Worm (Caenorhabditis elegans) whole organism, L3 larva: Measurements from ENCODE around the gene mop-25.1.
A peak's percentile ranks its signal among the peaks of the same experiment; 100 is the strongest.

Experiments
- aly-2 ChIP-seq: fragments of 150-350 bp; optimal IDR thresholded peaks from 2 replicates; lab custom pipeline; 2014; ENCODE audit warnings: missing biosample characterization, missing genetic modification characterization
- ama-1 ChIP-seq: fragments of 150-350 bp; optimal IDR thresholded peaks from 2 replicates; lab custom pipeline; 2018
- ceh-16 ChIP-seq: sonication (generic microtip); optimal IDR thresholded peaks from 2 replicates; lab custom pipeline; 2017; ENCODE audit warnings: missing biosample characterization, missing genetic modification characterization
- ceh-28 ChIP-seq: fragments of 150-350 bp; optimal IDR thresholded peaks from 2 replicates; lab custom pipeline; 2014; ENCODE audit warnings: missing biosample characterization, missing genetic modification reagents, missing genetic modification characterization
- ceh-82 ChIP-seq: fragments of 150-350 bp; optimal IDR thresholded peaks from 2 replicates; lab custom pipeline; 2014; ENCODE audit warnings: missing biosample characterization, missing genetic modification characterization
- ceh-9 ChIP-seq: sonication (generic microtip); optimal IDR thresholded peaks from 2 replicates; lab custom pipeline; 2018; ENCODE audit warnings: missing biosample characterization, missing genetic modification characterization
- egl-5 ChIP-seq: fragments of 150-350 bp; optimal IDR thresholded peaks from 2 replicates; lab custom pipeline; 2017; ENCODE audit warnings: missing biosample characterization, missing genetic modification reagents, missing genetic modification characterization, inconsistent platforms
- elt-1 ChIP-seq: fragments of 150-350 bp; optimal IDR thresholded peaks from 2 replicates; lab custom pipeline; 2014; ENCODE audit warnings: missing biosample characterization, missing genetic modification characterization
- elt-2 ChIP-seq: sonication (generic microtip); optimal IDR thresholded peaks from 2 replicates; lab custom pipeline; 2016; ENCODE audit warnings: missing genetic modification reagents, mild to moderate bottlenecking, missing genetic modification characterization, missing compliant biosample characterization
- elt-3 ChIP-seq, 3 experiments: fragments of 150-350 bp in 1 of 3; sonication (generic microtip) in 2 of 3; optimal IDR thresholded peaks; 2 replicates in 2 of 3; 4 replicates in 1 of 3; lab custom pipeline; 2014 to 2017; ENCODE audit warnings: missing biosample characterization in 3 of 3, missing genetic modification characterization in 3 of 3
- fkh-10 ChIP-seq: sonication (generic microtip); optimal IDR thresholded peaks from 2 replicates; lab custom pipeline; 2017; ENCODE audit warnings: missing biosample characterization, missing genetic modification reagents, missing genetic modification characterization
- fkh-2 ChIP-seq: fragments of 150-350 bp; optimal IDR thresholded peaks from 2 replicates; lab custom pipeline; 2014; ENCODE audit warnings: missing biosample characterization, missing genetic modification reagents, missing genetic modification characterization
- hmg-11 ChIP-seq: sonication (generic microtip); optimal IDR thresholded peaks from 2 replicates; lab custom pipeline; 2016; ENCODE audit warnings: missing genetic modification characterization, missing compliant biosample characterization
- jun-1 ChIP-seq: fragments of 150-350 bp; optimal IDR thresholded peaks from 2 replicates; lab custom pipeline; 2014; ENCODE audit warnings: missing biosample characterization, missing genetic modification reagents, missing genetic modification characterization
- lin-39 ChIP-seq: fragments of 150-350 bp; optimal IDR thresholded peaks from 2 replicates; lab custom pipeline; 2018; ENCODE audit warnings: missing biosample characterization, missing genetic modification reagents, missing genetic modification characterization
- lsy-12 ChIP-seq: sonication (generic microtip); optimal IDR thresholded peaks from 2 replicates; lab custom pipeline; 2016; ENCODE audit warnings: mild to moderate bottlenecking, missing genetic modification characterization, missing compliant biosample characterization
- mdl-1 ChIP-seq: fragments of 150-350 bp; optimal IDR thresholded peaks from 2 replicates; lab custom pipeline; 2014; ENCODE audit warnings: missing biosample characterization, missing genetic modification characterization
- mml-1 ChIP-seq: fragments of 150-350 bp; sonication (generic microtip); optimal IDR thresholded peaks from 3 replicates; lab custom pipeline; 2014; ENCODE audit warnings: missing biosample characterization, missing genetic modification characterization
- nfya-1 ChIP-seq: sonication (generic microtip); optimal IDR thresholded peaks from 2 replicates; lab custom pipeline; 2017; ENCODE audit warnings: missing genetic modification characterization, mild to moderate bottlenecking, missing compliant biosample characterization, antibody characterized with exemption, moderate library complexity; ENCODE audit not compliant: insufficient read depth
- nhr-11 ChIP-seq: fragments of 150-350 bp; optimal IDR thresholded peaks from 2 replicates; lab custom pipeline; 2014; ENCODE audit warnings: missing biosample characterization, missing genetic modification characterization
- nhr-237 ChIP-seq: fragments of 150-350 bp; optimal IDR thresholded peaks from 2 replicates; lab custom pipeline; 2014; ENCODE audit warnings: missing biosample characterization, missing genetic modification characterization
- nhr-67 ChIP-seq: fragments of 150-350 bp; optimal IDR thresholded peaks from 2 replicates; lab custom pipeline; 2014; ENCODE audit warnings: missing biosample characterization, missing genetic modification characterization
- nhr-77 ChIP-seq: fragments of 150-350 bp; optimal IDR thresholded peaks from 2 replicates; lab custom pipeline; 2014; ENCODE audit warnings: missing biosample characterization, missing genetic modification characterization
- pha-4 ChIP-seq: fragments of 150-350 bp; optimal IDR thresholded peaks from 2 replicates; lab custom pipeline; 2014; ENCODE audit warnings: missing biosample characterization, missing genetic modification reagents, missing genetic modification characterization
- pqm-1 ChIP-seq: fragments of 150-350 bp; optimal IDR thresholded peaks from 2 replicates; lab custom pipeline; 2017; ENCODE audit warnings: missing biosample characterization, missing genetic modification characterization, inconsistent platforms
- sea-2 ChIP-seq: fragments of 150-350 bp; sonication (generic microtip); optimal IDR thresholded peaks from 4 replicates; lab custom pipeline; 2014; ENCODE audit warnings: missing biosample characterization, missing genetic modification reagents, missing genetic modification characterization
- skn-1 ChIP-seq: fragments of 150-350 bp; optimal IDR thresholded peaks from 2 replicates; lab custom pipeline; 2014; ENCODE audit warnings: missing biosample characterization, missing genetic modification characterization
- snpc-4 ChIP-seq: fragments of 150-350 bp; optimal IDR thresholded peaks from 2 replicates; lab custom pipeline; 2014; ENCODE audit warnings: missing biosample characterization, missing genetic modification characterization
- unc-39 ChIP-seq: sonication (generic microtip); optimal IDR thresholded peaks from 4 replicates; lab custom pipeline; 2017; ENCODE audit warnings: missing biosample characterization, missing genetic modification characterization
- ztf-11 ChIP-seq: fragments of 150-350 bp; optimal IDR thresholded peaks from 2 replicates; lab custom pipeline; 2014; ENCODE audit warnings: missing biosample characterization, missing genetic modification characterization
- ztf-4 ChIP-seq: fragments of 150-350 bp; optimal IDR thresholded peaks from 2 replicates; lab custom pipeline; 2014; ENCODE audit warnings: missing biosample characterization, missing genetic modification characterization

Gene mop-25.1

DNA sequence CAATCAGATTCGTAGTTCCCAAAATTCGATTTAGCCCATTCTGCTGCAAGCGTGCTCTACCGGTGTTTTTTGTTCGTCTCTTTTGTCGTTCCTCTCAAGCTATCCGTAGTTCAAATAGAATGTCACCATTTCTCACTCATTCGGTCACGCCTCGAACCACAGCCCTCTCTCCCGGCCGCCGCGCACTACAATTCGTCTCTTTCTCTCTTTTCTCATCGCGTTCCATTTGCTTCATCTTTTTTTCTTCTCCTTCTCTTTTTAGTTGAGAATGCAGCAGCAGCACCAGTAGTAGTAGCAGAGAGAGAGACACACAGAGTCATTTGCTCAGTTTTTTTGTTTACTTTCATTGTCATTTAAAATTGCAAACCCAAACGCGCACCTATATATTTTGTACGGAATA, 4.1 kb downstream of the mop-25.1 start, which contains the start of gene hrg-1 (continued):
- TF ChIP-seq pqm-1 (tag; lab: Kevin White, UChicago) (peak; percentile 26), hmg-11 (peak; percentile 78), unc-39 (no peak), nhr-11 (tag; lab: Kevin White, UChicago) (no peak), mml-1 (no peak), snpc-4 (tag; lab: Kevin White, UChicago) (peak; percentile 65), nhr-77 (tag; lab: Kevin White, UChicago) (no peak), ceh-9 (no peak), fkh-10 (GFP tag; lab: Kevin White, UChicago) (no peak), jun-1 (tag; lab: Kevin White, UChicago) (peak; percentile 41), ceh-16 (tag; lab: Kevin White, UChicago) (no peak), aly-2 (tag; lab: Kevin White, UChicago) (no peak), sea-2 (GFP tag; lab: Kevin White, UChicago) (no peak), lin-39 (tag; lab: Kevin White, UChicago) (peak; percentile 83), nhr-237 (tag; lab: Kevin White, UChicago) (no peak), ama-1 (lab: Kevin White, UChicago) (no peak), elt-1 (tag; lab: Kevin White, UChicago) (no peak), ceh-82 (tag; lab: Kevin White, UChicago) (no peak)
- TF ChIP-seq, all 47 proteins: peak for 17

- TF ChIP-seq pqm-1 (tag; lab: Kevin White, UChicago) (peak; percentile 20), hmg-11 (peak; percentile 26), elt-3 (tag; optimal IDR thresholded peaks at IDR 0.05; lab: Kevin White, UChicago) (no peak), lin-39 (tag; lab: Kevin White, UChicago) (peak; percentile 19), elt-2 (peak; percentile 17)
These were observed 5.7 kb downstream of the mop-25.1 start for ce11 chrX:4017576-4018309.

DNA sequence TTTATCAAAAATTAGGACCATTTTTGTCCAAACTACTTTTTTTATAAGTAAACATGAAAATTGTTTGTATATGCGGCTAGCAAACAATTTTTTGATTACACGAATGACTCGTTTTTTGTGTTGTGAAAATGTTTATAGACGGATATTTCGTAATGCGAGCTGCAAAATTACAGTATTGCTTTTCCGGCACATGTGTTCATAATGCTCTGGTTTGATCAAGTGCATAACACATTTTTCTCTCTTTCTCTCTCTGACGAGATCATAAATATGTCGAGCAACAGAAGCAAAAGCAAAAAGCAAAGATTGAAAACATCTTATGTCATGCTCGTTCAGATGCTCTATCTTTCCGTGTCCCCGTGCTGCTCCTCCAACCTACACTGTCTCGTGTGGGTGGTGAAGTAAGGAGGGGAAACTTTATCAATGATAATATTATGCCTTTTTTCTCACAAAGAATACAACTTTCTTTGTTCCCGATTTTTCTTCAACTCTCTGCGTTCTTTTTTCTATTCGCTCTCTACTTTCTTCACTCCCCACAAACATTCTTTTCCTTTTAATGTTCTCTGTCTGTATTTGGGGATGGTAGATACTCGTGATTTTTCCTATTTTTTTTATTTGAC, 6.7 kb downstream of the mop-25.1 start:
- TF ChIP-seq pha-4 (tag; lab: Kevin White, UChicago) (peak; percentile 46), nfya-1 (tag; lab: Kevin White, UChicago) (peak; percentile 1), lsy-12 (no peak), ceh-28 (tag; lab: Kevin White, UChicago) (no peak), ztf-11 (no peak), nhr-11 (tag; lab: Kevin White, UChicago) (no peak), skn-1 (tag; lab: Kevin White, UChicago) (peak; percentile 13), nhr-67 (tag; lab: Kevin White, UChicago) (no peak), ztf-4 (tag; lab: Kevin White, UChicago) (peak; percentile 37), jun-1 (tag; lab: Kevin White, UChicago) (no peak), pqm-1 (tag; lab: Kevin White, UChicago) (peak; percentile 75), elt-2 (peak; percentile 89), egl-5 (tag; lab: Kevin White, UChicago) (no peak)

DNA sequence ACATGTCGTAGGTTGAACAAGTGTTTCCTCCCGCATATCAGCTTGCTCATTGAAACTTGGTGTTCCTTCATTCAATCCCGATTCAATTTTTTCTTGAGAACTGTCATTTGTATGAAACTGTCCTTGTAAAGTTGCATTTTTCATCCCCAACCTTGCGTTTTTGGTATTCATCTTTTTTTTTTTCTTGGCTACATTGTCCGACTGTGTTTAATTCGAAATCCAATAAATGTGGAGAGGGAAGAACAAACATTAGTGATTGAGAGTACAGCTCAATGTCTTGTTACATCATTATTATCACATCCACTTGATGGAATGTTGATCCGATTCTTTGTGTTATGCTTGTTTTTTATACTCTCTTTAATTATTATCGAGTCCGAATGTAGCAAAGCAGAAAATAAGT, 9.9 kb downstream of the mop-25.1 start, which contains the start of gene acr-10:
acr-10 (plus strand) TSS at position 301 of the 400 bp plus-strand sequence.
- TF ChIP-seq elt-1 (tag; lab: Kevin White, UChicago): no peak
- TF ChIP-seq mdl-1 (tag; lab: Kevin White, UChicago): no peak

- TF ChIP-seq ama-1 (lab: Kevin White, UChicago) (no peak), ceh-9 (no peak), fkh-2 (tag; lab: Kevin White, UChicago) (no peak), nhr-77 (tag; lab: Kevin White, UChicago) (no peak)
These were observed 49.9 kb downstream of the mop-25.1 start for ce11 chrX:4061968-4062367.
